Fruit fly (Drosophila melanogaster) Kc167 (cell line): ENCODE measurements around the gene CG13771.

ENCODE experiments used
- Sin3A ChIP-seq: fragments of >200 bp; optimal IDR thresholded peaks from 2 replicates; lab custom pipeline; 2018; ENCODE audit warnings: missing external identifiers
- h ChIP-seq: fragments of >200 bp; optimal IDR thresholded peaks from 3 replicates; lab custom pipeline; 2018; ENCODE audit warnings: missing external identifiers
- psq ChIP-seq: fragments of >200 bp; optimal IDR thresholded peaks from 2 replicates; lab custom pipeline; 2017; ENCODE audit warnings: missing external identifiers
- ttk ChIP-seq: sonication (Bioruptor generic); optimal IDR thresholded peaks from 2 replicates; lab custom pipeline; 2017; ENCODE audit warnings: missing external identifiers

DNA sequence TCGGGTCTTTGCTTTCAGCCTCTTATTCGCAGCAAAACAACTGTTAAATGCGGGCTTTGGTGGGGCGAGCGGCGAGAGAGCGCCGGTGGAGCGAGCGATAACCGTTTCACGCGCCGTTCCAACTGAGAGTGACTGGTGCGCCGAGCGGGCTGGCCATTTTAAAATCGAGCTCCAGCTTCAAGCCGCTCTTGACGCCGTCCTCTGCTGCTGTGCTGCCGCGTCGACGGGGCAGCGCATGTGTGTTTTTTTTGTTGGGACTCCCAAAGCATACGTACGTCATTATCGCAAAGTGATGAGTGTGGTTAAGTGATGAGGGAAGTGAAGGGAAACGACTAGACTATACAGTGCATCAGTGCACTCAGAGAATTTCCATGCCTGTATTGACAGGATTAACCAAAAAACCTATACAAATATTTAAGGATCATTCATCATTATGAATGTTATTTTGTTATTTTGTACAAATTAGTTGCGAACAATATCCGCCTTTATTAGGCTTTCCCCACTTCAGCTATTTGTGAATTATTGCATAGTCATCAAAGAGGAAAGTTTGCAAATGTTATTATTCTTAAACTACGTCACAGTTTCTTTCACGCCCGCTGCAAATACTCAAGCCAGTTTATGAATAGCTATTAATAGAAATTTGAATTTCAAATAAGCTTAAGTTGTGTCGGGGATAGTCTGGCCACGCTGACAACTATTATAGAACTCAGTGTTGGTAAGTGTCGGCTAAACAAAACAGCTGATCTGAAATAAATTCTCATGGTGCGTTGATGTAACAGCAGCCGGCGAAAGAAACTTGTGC lies 10.0 kb upstream of the CG13771 start, which contains the start of gene Spn27A:
- TF ChIP-seq h (lab: Kevin White, UChicago) (no peak), psq (lab: Kevin White, UChicago) (no peak), ttk (no peak), Sin3A (lab: Kevin White, UChicago) (no peak)
